Worm (Caenorhabditis elegans) whole organism, mixed stage, embryonic: ENCODE data around the gene rde-11.

Source experiments
- M03D4.4 ChIP-seq: sonication (generic microtip); optimal IDR thresholded peaks from 2 replicates; lab custom pipeline; 2017; ENCODE audit warnings: mild to moderate bottlenecking, missing genetic modification characterization, missing compliant biosample characterization
- bed-3 ChIP-seq: fragments of 200-800 bp; sonication (Bioruptor generic); optimal IDR thresholded peaks from 3 replicates; lab custom pipeline; 2018; ENCODE audit warnings: mild to moderate bottlenecking, missing genetic modification characterization, moderate library complexity, missing compliant biosample characterization
- blmp-1 ChIP-seq: fragments of 150-350 bp; optimal IDR thresholded peaks from 2 replicates; lab custom pipeline; 2014; ENCODE audit warnings: missing biosample characterization, missing genetic modification characterization
- ceh-39 ChIP-seq: fragments of 150-350 bp; optimal IDR thresholded peaks from 2 replicates; lab custom pipeline; 2014; ENCODE audit warnings: missing biosample characterization, missing genetic modification characterization
- ceh-43 ChIP-seq: fragments of 200-800 bp; sonication (Bioruptor generic); optimal IDR thresholded peaks from 2 replicates; lab custom pipeline; 2018; ENCODE audit warnings: mild to moderate bottlenecking, missing genetic modification characterization, moderate library complexity, missing compliant biosample characterization
- ceh-83 ChIP-seq: fragments of 200-800 bp; sonication (Bioruptor generic); optimal IDR thresholded peaks from 2 replicates; lab custom pipeline; 2018; ENCODE audit warnings: mild to moderate bottlenecking, missing genetic modification characterization, missing compliant biosample characterization
- ces-1 ChIP-seq: fragments of 150-350 bp; optimal IDR thresholded peaks from 2 replicates; lab custom pipeline; 2014; ENCODE audit warnings: missing biosample characterization, missing genetic modification reagents, missing genetic modification characterization
- cnd-1 ChIP-seq: fragments of 200-800 bp; sonication (Bioruptor generic); optimal IDR thresholded peaks from 2 replicates; lab custom pipeline; 2018; ENCODE audit warnings: mild to moderate bottlenecking, missing genetic modification characterization, missing compliant biosample characterization
- drap-1 ChIP-seq: fragments of 200-800 bp; sonication (Bioruptor generic); optimal IDR thresholded peaks from 3 replicates; lab custom pipeline; 2018; ENCODE audit warnings: mild to moderate bottlenecking, missing genetic modification characterization, missing compliant biosample characterization
- elt-1 ChIP-seq: sonication (generic microtip); optimal IDR thresholded peaks from 2 replicates; lab custom pipeline; 2017; ENCODE audit warnings: missing genetic modification characterization, mild to moderate bottlenecking, missing compliant biosample characterization, antibody characterized with exemption, moderate library complexity, borderline replicate concordance; ENCODE audit not compliant: insufficient read depth
- elt-3 ChIP-seq: fragments of 150-350 bp; optimal IDR thresholded peaks from 2 replicates; lab custom pipeline; 2014; ENCODE audit warnings: missing biosample characterization, missing genetic modification characterization
- flh-1 ChIP-seq: fragments of 200-800 bp; sonication (Bioruptor generic); optimal IDR thresholded peaks from 2 replicates; lab custom pipeline; 2018; ENCODE audit warnings: mild to moderate bottlenecking, missing genetic modification characterization, moderate library complexity, missing compliant biosample characterization
- ham-2 ChIP-seq: fragments of 200-800 bp; sonication (Bioruptor generic); optimal IDR thresholded peaks from 2 replicates; lab custom pipeline; 2018; ENCODE audit warnings: mild to moderate bottlenecking, missing genetic modification characterization, missing compliant biosample characterization
- hlh-1 ChIP-seq: fragments of 150-350 bp; optimal IDR thresholded peaks from 2 replicates; lab custom pipeline; 2014; ENCODE audit warnings: missing biosample characterization, missing genetic modification reagents, missing genetic modification characterization
- lin-13 ChIP-seq: fragments of 150-350 bp; optimal IDR thresholded peaks from 2 replicates; lab custom pipeline; 2014; ENCODE audit warnings: missing biosample characterization, missing genetic modification characterization
- lin-32 ChIP-seq: fragments of 200-800 bp; sonication (Bioruptor generic); optimal IDR thresholded peaks from 2 replicates; lab custom pipeline; 2018; ENCODE audit warnings: mild to moderate bottlenecking, missing genetic modification characterization, missing compliant biosample characterization
- lsy-2 ChIP-seq: fragments of 150-350 bp; optimal IDR thresholded peaks from 2 replicates; lab custom pipeline; 2014; ENCODE audit warnings: missing biosample characterization, missing genetic modification characterization
- mab-5 ChIP-seq: fragments of 150-350 bp; optimal IDR thresholded peaks from 2 replicates; lab custom pipeline; 2014; ENCODE audit warnings: missing biosample characterization, missing genetic modification characterization
- mep-1 ChIP-seq: fragments of 150-350 bp; optimal IDR thresholded peaks from 2 replicates; lab custom pipeline; 2017; ENCODE audit warnings: missing biosample characterization, missing genetic modification reagents, missing genetic modification characterization, inconsistent platforms
- mls-2 ChIP-seq: sonication (generic microtip); optimal IDR thresholded peaks from 2 replicates; lab custom pipeline; 2016; ENCODE audit warnings: mild to moderate bottlenecking, missing genetic modification characterization, moderate library complexity, missing compliant biosample characterization
- nhr-2 ChIP-seq: fragments of 150-350 bp; optimal IDR thresholded peaks from 2 replicates; lab custom pipeline; 2014; ENCODE audit warnings: missing biosample characterization, missing genetic modification characterization
- nhr-237 ChIP-seq: fragments of 150-350 bp; optimal IDR thresholded peaks from 2 replicates; lab custom pipeline; 2014; ENCODE audit warnings: missing biosample characterization, missing genetic modification characterization
- nhr-28 ChIP-seq: fragments of 150-350 bp; optimal IDR thresholded peaks from 2 replicates; lab custom pipeline; 2014; ENCODE audit warnings: missing biosample characterization, missing genetic modification characterization
- nhr-76 ChIP-seq: sonication (generic microtip); optimal IDR thresholded peaks from 2 replicates; lab custom pipeline; 2017; ENCODE audit warnings: missing biosample characterization, missing genetic modification characterization
- pha-4 ChIP-seq: fragments of 150-350 bp; optimal IDR thresholded peaks from 2 replicates; lab custom pipeline; 2018; ENCODE audit warnings: missing biosample characterization, missing genetic modification reagents, missing genetic modification characterization
- sem-2 ChIP-seq: fragments of 200-800 bp; sonication (Bioruptor generic); optimal IDR thresholded peaks from 2 replicates; lab custom pipeline; 2018; ENCODE audit warnings: mild to moderate bottlenecking, missing genetic modification characterization, missing compliant biosample characterization
- snpc-4 ChIP-seq: fragments of 150-350 bp; optimal IDR thresholded peaks from 2 replicates; lab custom pipeline; 2014; ENCODE audit warnings: missing biosample characterization, missing genetic modification characterization
- sptf-1 ChIP-seq: sonication (generic microtip); optimal IDR thresholded peaks from 2 replicates; lab custom pipeline; 2017; ENCODE audit warnings: mild to moderate bottlenecking, missing genetic modification characterization, moderate library complexity, missing compliant biosample characterization
- unc-120 ChIP-seq: sonication (generic microtip); optimal IDR thresholded peaks from 2 replicates; lab custom pipeline; 2017; ENCODE audit warnings: missing genetic modification characterization, missing compliant biosample characterization; ENCODE audit not compliant: poor library complexity, severe bottlenecking
- unc-62 ChIP-seq: fragments of 150-350 bp; optimal IDR thresholded peaks from 2 replicates; lab custom pipeline; 2014; ENCODE audit warnings: missing biosample characterization, missing genetic modification reagents, missing genetic modification characterization
- zip-8 ChIP-seq: fragments of 150-350 bp; optimal IDR thresholded peaks from 2 replicates; lab custom pipeline; 2014; ENCODE audit warnings: missing biosample characterization, missing genetic modification characterization
- ztf-11 ChIP-seq: fragments of 150-350 bp; optimal IDR thresholded peaks from 2 replicates; lab custom pipeline; 2014; ENCODE audit warnings: missing biosample characterization, missing genetic modification characterization

rde-11 gene

ce11 chrIV:13093677-13094076, 11.3 kb upstream of the rde-11 start, which contains the start of the genes prcc-1 and C39E9.12:
TSS of gene prcc-1 (minus strand) at chrIV:13093795.
TSS of gene C39E9.12 (plus strand) at chrIV:13094007.
- TF ChIP-seq lin-32 (GFP tag; lab: Kevin White, UChicago) = no peak
- TF ChIP-seq mab-5 (tag; lab: Kevin White, UChicago) = no peak
- TF ChIP-seq hlh-1 (tag; lab: Kevin White, UChicago) = peak; percentile 61
- TF ChIP-seq pha-4 = peak; percentile 25
- peak; percentile 76 for TF ChIP-seq ceh-39 (tag; lab: Kevin White, UChicago)
- peak; percentile 70 for TF ChIP-seq nhr-237
- no peak for TF ChIP-seq ces-1
- peak; percentile 33 for TF ChIP-seq unc-62 (GFP tag; lab: Kevin White, UChicago)
- TF ChIP-seq M03D4.4 = no peak
- TF ChIP-seq lsy-2 (tag; lab: Kevin White, UChicago) = peak; percentile 71
- TF ChIP-seq flh-1 (GFP tag; lab: Kevin White, UChicago) = no peak
- peak; percentile 68 for TF ChIP-seq mep-1 (tag; lab: Kevin White, UChicago)
- TF ChIP-seq, all 35 proteins: peak for 7

DNA sequence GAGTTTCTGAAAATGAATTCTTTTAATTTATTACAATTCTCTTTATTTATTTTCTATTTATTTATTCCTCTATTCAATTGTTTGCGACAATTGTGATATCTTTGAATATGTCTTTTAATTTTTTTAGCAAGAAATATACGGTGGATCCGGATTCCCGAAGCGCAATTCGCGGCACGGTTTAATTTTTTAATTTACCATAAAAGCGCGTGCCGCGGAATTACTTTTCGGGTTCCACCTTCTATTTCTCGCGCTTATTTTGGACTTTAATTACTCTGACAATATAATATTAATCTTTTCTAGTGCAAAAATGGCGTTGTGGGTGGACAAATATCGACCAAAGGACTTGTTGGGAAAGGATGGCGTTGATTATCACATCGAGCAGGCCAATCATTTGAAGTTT, 9.5 kb upstream of the rde-11 start, which contains the start of gene rfc-3:
TSS of gene rfc-3 (plus strand) at position 301 of the 400 bp plus-strand sequence.
- TF ChIP-seq mab-5 (tag; lab: Kevin White, UChicago) (no peak), unc-120 (tag; lab: Kevin White, UChicago) (no peak), sem-2 (GFP tag; lab: Kevin White, UChicago) (no peak), blmp-1 (no peak), zip-8 (tag; lab: Kevin White, UChicago) (no peak), sptf-1 (tag; lab: Kevin White, UChicago) (no peak), nhr-237 (no peak), hlh-1 (tag; lab: Kevin White, UChicago) (no peak), ceh-83 (GFP tag; lab: Kevin White, UChicago) (no peak), bed-3 (GFP tag; lab: Kevin White, UChicago) (no peak), ceh-43 (no peak), mep-1 (tag; lab: Kevin White, UChicago) (no peak), lsy-2 (tag; lab: Kevin White, UChicago) (no peak), pha-4 (no peak), mls-2 (no peak), lin-13 (tag; lab: Kevin White, UChicago) (no peak), ham-2 (no peak), snpc-4 (tag; lab: Kevin White, UChicago) (no peak), cnd-1 (tag; lab: Kevin White, UChicago) (no peak), drap-1 (GFP tag; lab: Kevin White, UChicago) (no peak)
- TF ChIP-seq, all 35 proteins: peak for 0

DNA sequence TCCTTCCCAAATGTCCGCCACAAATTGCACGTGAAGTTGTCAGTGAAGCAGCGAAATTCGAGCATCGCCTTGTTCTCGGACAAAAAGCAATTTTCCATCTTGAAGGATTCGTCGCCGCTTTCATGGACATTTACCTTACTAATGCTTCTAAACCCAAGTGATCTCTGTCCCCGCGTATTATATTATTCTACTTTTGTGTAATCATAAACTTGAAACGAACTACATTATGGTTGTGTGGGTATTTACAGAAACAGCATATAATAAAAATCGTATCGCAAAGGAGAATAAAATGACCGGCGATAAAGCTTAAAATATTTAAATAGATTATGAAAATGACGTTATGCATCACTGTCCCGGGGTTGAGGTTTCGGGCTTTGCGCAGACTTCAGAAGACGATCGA, 8.2 kb upstream of the rde-11 start:
- TF ChIP-seq hlh-1 (tag; lab: Kevin White, UChicago) (no peak), sptf-1 (tag; lab: Kevin White, UChicago) (no peak), unc-62 (GFP tag; lab: Kevin White, UChicago) (no peak), elt-3 (tag; lab: Kevin White, UChicago) (no peak), nhr-76 (tag; lab: Kevin White, UChicago) (no peak), ztf-11 (tag; lab: Kevin White, UChicago) (no peak), ceh-39 (tag; lab: Kevin White, UChicago) (no peak), lin-13 (tag; lab: Kevin White, UChicago) (no peak), ces-1 (no peak), flh-1 (GFP tag; lab: Kevin White, UChicago) (no peak), drap-1 (GFP tag; lab: Kevin White, UChicago) (no peak), sem-2 (GFP tag; lab: Kevin White, UChicago) (no peak), elt-1 (tag; lab: Kevin White, UChicago) (no peak), nhr-2 (tag; lab: Kevin White, UChicago) (no peak), lsy-2 (tag; lab: Kevin White, UChicago) (no peak), cnd-1 (tag; lab: Kevin White, UChicago) (no peak)
- TF ChIP-seq, all 35 proteins: peak for 0

ce11 chrIV:13098652-13099051, 6.3 kb upstream of the rde-11 start, which contains the start of the genes dli-1, tin-9.2 and exos-4.1:
TSS of gene dli-1 (minus strand) at chrIV:13098792.
TSS of gene tin-9.2 (plus strand) at chrIV:13098995.
TSS of gene exos-4.1 (plus strand) at chrIV:13098999.
- TF ChIP-seq unc-62 (GFP tag; lab: Kevin White, UChicago) (no peak), ces-1 (peak; percentile 99), nhr-237 (peak; percentile 22), pha-4 (peak; percentile 23), lin-13 (tag; lab: Kevin White, UChicago) (peak; percentile 34), hlh-1 (tag; lab: Kevin White, UChicago) (peak; percentile 19), zip-8 (tag; lab: Kevin White, UChicago) (no peak), lsy-2 (tag; lab: Kevin White, UChicago) (peak; percentile 63), mep-1 (tag; lab: Kevin White, UChicago) (peak; percentile 76), ham-2 (peak; percentile 46), nhr-28 (tag; lab: Kevin White, UChicago) (no peak)
